Fruit fly (Drosophila melanogaster): Measurements from ENCODE around the gene I-t.

DNA sequence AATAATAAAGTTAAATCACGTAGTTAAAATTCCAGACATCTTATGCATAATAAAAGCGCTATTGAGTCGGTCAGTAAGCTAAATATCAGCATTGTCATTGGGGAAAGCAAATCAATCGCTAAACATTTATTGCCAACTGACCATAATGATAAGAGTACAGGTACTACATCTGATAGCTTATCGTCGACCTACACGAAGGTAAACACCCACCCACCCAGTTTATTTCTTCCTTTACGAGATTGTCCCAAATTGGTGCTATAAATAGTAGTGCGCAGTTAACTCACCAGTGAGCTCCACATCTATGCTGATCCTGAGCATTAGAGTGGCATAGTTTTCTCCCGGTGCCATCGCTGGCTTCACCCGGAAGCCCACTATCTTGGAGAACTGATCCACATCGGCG, 20.2 kb upstream of the I-t start:
- no peak for TF ChIP-seq Sox14 (GFP tag; optimal IDR thresholded peaks at IDR 0.05)
- no peak for TF ChIP-seq ss (GFP tag; optimal IDR thresholded peaks at IDR 0.05)
- TF ChIP-seq OdsH (GFP tag; optimal IDR thresholded peaks at IDR 0.05): no peak
- TF ChIP-seq pdm3 (GFP tag; optimal IDR thresholded peaks at IDR 0.05): no peak
- no peak for TF ChIP-seq CG32006 (GFP tag; optimal IDR thresholded peaks at IDR 0.05)
- TF ChIP-seq Smox (GFP tag; optimal IDR thresholded peaks at IDR 0.05): no peak
- no peak for TF ChIP-seq Ets96B (tag; optimal IDR thresholded peaks at IDR 0.05)
- no peak for TF ChIP-seq dac (GFP tag; optimal IDR thresholded peaks at IDR 0.05)
- TF ChIP-seq Gug (GFP tag; IDR thresholded peaks at IDR 0.05): no peak
- no peak for TF ChIP-seq CG11294 (GFP tag; IDR thresholded peaks at IDR 0.05)

All from whole organism, prepupa.